Fruit fly (Drosophila melanogaster): ENCODE results near the gene eEF1delta.

dm6 chr2L:10276846-10277245 is 44.5 kb downstream of the eEF1delta start:
- no peak for TF ChIP-seq CG7045 (GFP tag; optimal IDR thresholded peaks at IDR 0.05)
- no peak for TF ChIP-seq ovo (GFP tag; optimal IDR thresholded peaks at IDR 0.05)
- peak; percentile 21 for TF ChIP-seq tj (GFP tag; optimal IDR thresholded peaks at IDR 0.05)
- TF ChIP-seq cnc (optimal IDR thresholded peaks at IDR 0.05), result no peak
- peak; percentile 70 for TF ChIP-seq kay (GFP tag; ENCODE audit: borderline replicate concordance)
- no peak for TF ChIP-seq Hr96 (GFP tag; optimal IDR thresholded peaks at IDR 0.05)
- peak; percentile 32 for TF ChIP-seq CG12768 (GFP tag; optimal IDR thresholded peaks at IDR 0.05)
- TF ChIP-seq bab1 (GFP tag; optimal IDR thresholded peaks at IDR 0.05), result no peak
- TF ChIP-seq CG14711 (tag; optimal IDR thresholded peaks at IDR 0.05), result no peak
- peak; percentile 51 for TF ChIP-seq Mnt (GFP tag; optimal IDR thresholded peaks at IDR 0.05)
- no peak for TF ChIP-seq pad (GFP tag; optimal IDR thresholded peaks at IDR 0.05)

Data from whole organism, adult.